Worm (Caenorhabditis elegans): ENCODE data around the gene dkf-2.

DNA sequence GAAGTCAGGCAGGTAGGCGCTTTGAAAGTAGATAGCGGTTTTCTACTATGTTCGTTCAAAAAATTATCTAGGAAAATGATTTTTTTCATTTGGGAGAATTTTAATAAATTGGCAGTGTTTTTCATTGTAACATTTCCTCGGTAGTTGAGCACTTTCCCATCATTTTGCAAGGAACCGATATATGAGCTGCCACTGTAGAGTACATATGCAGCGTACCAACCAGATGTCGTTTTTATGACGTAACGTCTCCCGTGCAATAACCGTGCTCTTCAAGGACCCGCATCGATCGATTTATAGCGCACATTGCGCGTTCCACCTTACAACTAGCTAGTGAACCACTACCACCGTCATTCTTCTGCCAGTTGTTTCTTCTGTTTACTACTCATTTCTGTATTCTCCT, 5.3 kb upstream of the dkf-2 start, which contains the start of gene T25E12.6:
- TF ChIP-seq unc-39 (tag; optimal IDR thresholded peaks at IDR 0.05) (no peak), mls-2 (tag; optimal IDR thresholded peaks at IDR 0.05) (no peak), nhr-12 (tag; optimal IDR thresholded peaks at IDR 0.05) (no peak)
